Worm (Caenorhabditis elegans) whole organism, early embryonic: Measurements from ENCODE around the gene Y49F6C.7.

Experiments
- B0310.2 ChIP-seq: sonication (generic microtip); optimal IDR thresholded peaks from 2 replicates; lab custom pipeline; 2016; ENCODE audit warnings: mild to moderate bottlenecking, missing genetic modification characterization, missing compliant biosample characterization
- F13C5.2 ChIP-seq: sonication (generic microtip); optimal IDR thresholded peaks from 2 replicates; lab custom pipeline; 2017; ENCODE audit warnings: mild to moderate bottlenecking, missing genetic modification characterization, inconsistent platforms, missing compliant biosample characterization
- aly-1 ChIP-seq: sonication (generic microtip); optimal IDR thresholded peaks from 2 replicates; lab custom pipeline; 2016; ENCODE audit warnings: missing genetic modification characterization, missing compliant biosample characterization
- ama-1 ChIP-seq: fragments of 150-350 bp; optimal IDR thresholded peaks from 2 replicates; lab custom pipeline; 2014
- ceh-13 ChIP-seq: fragments of 200-800 bp; sonication (Bioruptor generic); optimal IDR thresholded peaks from 2 replicates; lab custom pipeline; 2018; ENCODE audit warnings: mild to moderate bottlenecking, missing genetic modification characterization, missing compliant biosample characterization
- ceh-36 ChIP-seq: sonication (generic microtip); optimal IDR thresholded peaks from 2 replicates; lab custom pipeline; 2016; ENCODE audit warnings: missing genetic modification characterization, inconsistent platforms, missing compliant biosample characterization
- ets-7 ChIP-seq: sonication (generic microtip); optimal IDR thresholded peaks from 2 replicates; lab custom pipeline; 2016; ENCODE audit warnings: missing genotype, missing genetic modification characterization, missing compliant biosample characterization
- flt-1 ChIP-seq: fragments of 200-800 bp; sonication (Bioruptor generic); IDR thresholded peaks from 2 replicates; pipeline ENCODE4 v1.3.6; 2022; ENCODE audit warnings: missing genetic modification characterization, missing compliant biosample characterization
- hmbx-1 ChIP-seq: sonication (generic microtip); optimal IDR thresholded peaks from 2 replicates; lab custom pipeline; 2016; ENCODE audit warnings: mild to moderate bottlenecking, missing genetic modification characterization, missing compliant biosample characterization
- hmg-4 ChIP-seq: fragments of 200-800 bp; sonication (Bioruptor generic); optimal IDR thresholded peaks from 2 replicates; lab custom pipeline; 2018; ENCODE audit warnings: mild to moderate bottlenecking, missing genetic modification characterization, missing compliant biosample characterization
- hnd-1 ChIP-seq: sonication (generic microtip); optimal IDR thresholded peaks from 2 replicates; lab custom pipeline; 2016; ENCODE audit warnings: missing genetic modification characterization, missing compliant biosample characterization
- pes-1 ChIP-seq: fragments of 200-800 bp; sonication (Bioruptor generic); IDR thresholded peaks from 2 replicates; pipeline ENCODE4 v1.3.6; 2022; ENCODE audit warnings: missing genetic modification reagents, missing genetic modification characterization, missing compliant biosample characterization
- scrt-1 ChIP-seq: fragments of 200-800 bp; sonication (Bioruptor generic); IDR thresholded peaks from 2 replicates; pipeline ENCODE4 v1.3.6; 2022; ENCODE audit warnings: missing genetic modification characterization, missing compliant biosample characterization
- sea-1 ChIP-seq: fragments of 200-800 bp; sonication (Bioruptor generic); conservative IDR thresholded peaks from 2 replicates; pipeline ENCODE4 v1.3.6; 2022; ENCODE audit warnings: missing genetic modification characterization, missing compliant biosample characterization
- tbx-11 ChIP-seq: fragments of 200-800 bp; sonication (Bioruptor generic); IDR thresholded peaks from 2 replicates; pipeline ENCODE4 v1.3.6; 2022; ENCODE audit warnings: missing genetic modification characterization, missing compliant biosample characterization
- tbx-37 ChIP-seq: fragments of 200-800 bp; sonication (Bioruptor generic); conservative IDR thresholded peaks from 2 replicates; pipeline ENCODE4 v1.3.6; 2022; ENCODE audit warnings: missing genetic modification reagents, missing genetic modification characterization, missing compliant biosample characterization
- tra-4 ChIP-seq: sonication (generic microtip); optimal IDR thresholded peaks from 2 replicates; lab custom pipeline; 2017; ENCODE audit warnings: missing genetic modification characterization, missing compliant biosample characterization

Gene Y49F6C.7

ce11 chrII:3373875-3374274 is 5.9 kb upstream of the Y49F6C.7 start:
- TF ChIP-seq ets-7 (tag; lab: Kevin White, UChicago), result peak; percentile 24
- TF ChIP-seq ceh-13, result no peak

ce11 chrII:3371010-3371409 is 3.0 kb upstream of the Y49F6C.7 start, which contains the start of gene bath-23:
Gene bath-23 (plus strand): TSS chrII:3371310.
- TF ChIP-seq ama-1 (lab: Kevin White, UChicago) (no peak), pes-1 (GFP tag; lab: Robert Waterston, UW) (no peak), ets-7 (tag; lab: Kevin White, UChicago) (no peak)

- TF ChIP-seq hmbx-1 (tag; lab: Kevin White, UChicago) (no peak), ceh-36 (tag; lab: Kevin White, UChicago) (no peak), flt-1 (no peak), ama-1 (lab: Kevin White, UChicago) (no peak), ceh-13 (no peak), F13C5.2 (tag; lab: Kevin White, UChicago) (no peak), tbx-11 (GFP tag; lab: Robert Waterston, UW) (no peak), hnd-1 (tag; lab: Kevin White, UChicago) (no peak), B0310.2 (no peak), sea-1 (GFP tag; lab: Robert Waterston, UW) (no peak), aly-1 (no peak)
These were observed 2.1 kb upstream of the Y49F6C.7 start, which contains the start of gene Y49F6C.8 for ce11 chrII:3370061-3370460. Gene Y49F6C.8 (minus strand): TSS chrII:3370111.

- TF ChIP-seq hmbx-1 (tag; lab: Kevin White, UChicago) (no peak), aly-1 (no peak), B0310.2 (no peak), tbx-11 (GFP tag; lab: Robert Waterston, UW) (no peak), ceh-13 (no peak), hnd-1 (tag; lab: Kevin White, UChicago) (no peak)
These were observed 897 bp downstream of the Y49F6C.7 start, which contains the start of gene Y49F6C.6 for ce11 chrII:3367100-3367499. Gene Y49F6C.6 (minus strand): TSS chrII:3367200.

ce11 chrII:3358834-3359233 is 9.2 kb downstream of the Y49F6C.7 start, which contains the start of the genes lido-14 and bath-27:
Gene lido-14 (plus strand): TSS chrII:3359134.
Gene bath-27 (plus strand): TSS chrII:3359139.
- TF ChIP-seq ceh-36 (tag; lab: Kevin White, UChicago), result no peak
- no peak for TF ChIP-seq B0310.2
- TF ChIP-seq sea-1 (GFP tag; lab: Robert Waterston, UW), result no peak
- TF ChIP-seq hmg-4, result no peak
- no peak for TF ChIP-seq tbx-11 (GFP tag; lab: Robert Waterston, UW)
- TF ChIP-seq F13C5.2 (tag; lab: Kevin White, UChicago), result no peak
- no peak for TF ChIP-seq tra-4 (tag; lab: Kevin White, UChicago)
- TF ChIP-seq aly-1, result no peak
- no peak for TF ChIP-seq scrt-1 (GFP tag; lab: Robert Waterston, UW)
- no peak for TF ChIP-seq ama-1 (lab: Kevin White, UChicago)
- TF ChIP-seq flt-1, result no peak

ce11 chrII:3349820-3350291 is 18.1 kb downstream of the Y49F6C.7 start, which contains the start of gene F14D2.8:
Gene F14D2.8 (minus strand): TSS chrII:3349870.
- TF ChIP-seq ets-7 (tag; lab: Kevin White, UChicago), result no peak
- TF ChIP-seq F13C5.2 (tag; lab: Kevin White, UChicago), result no peak
- no peak for TF ChIP-seq ceh-13
- TF ChIP-seq flt-1, result no peak
- TF ChIP-seq tbx-11 (GFP tag; lab: Robert Waterston, UW), result no peak
- no peak for TF ChIP-seq sea-1 (GFP tag; lab: Robert Waterston, UW)
- TF ChIP-seq hnd-1 (tag; lab: Kevin White, UChicago), result no peak
- no peak for TF ChIP-seq ceh-36 (tag; lab: Kevin White, UChicago)
- TF ChIP-seq hmbx-1 (tag; lab: Kevin White, UChicago), result no peak
- TF ChIP-seq hmg-4, result no peak
- TF ChIP-seq ama-1 (lab: Kevin White, UChicago), result no peak

ce11 chrII:3347940-3348610 is 19.9 kb downstream of the Y49F6C.7 start, which contains the start of the genes F14D2.14 and bath-29:
Gene F14D2.14 (minus strand): TSS chrII:3347990.
Gene bath-29 (plus strand): TSS chrII:3348560.
- TF ChIP-seq tbx-11 (GFP tag; lab: Robert Waterston, UW) (no peak), F13C5.2 (tag; lab: Kevin White, UChicago) (no peak), ama-1 (lab: Kevin White, UChicago) (no peak)

ce11 chrII:3346328-3346780 is 21.6 kb downstream of the Y49F6C.7 start, which contains the start of gene bath-30:
Gene bath-30 (minus strand): TSS chrII:3346378.
- no peak for TF ChIP-seq ets-7 (tag; lab: Kevin White, UChicago)
- no peak for TF ChIP-seq hmbx-1 (tag; lab: Kevin White, UChicago)
- no peak for TF ChIP-seq tbx-11 (GFP tag; lab: Robert Waterston, UW)
- no peak for TF ChIP-seq B0310.2
- TF ChIP-seq hmg-4, result no peak
- TF ChIP-seq ama-1 (lab: Kevin White, UChicago), result no peak
- no peak for TF ChIP-seq pes-1 (GFP tag; lab: Robert Waterston, UW)
- TF ChIP-seq sea-1 (GFP tag; lab: Robert Waterston, UW), result no peak
- TF ChIP-seq scrt-1 (GFP tag; lab: Robert Waterston, UW), result no peak
- TF ChIP-seq flt-1, result no peak
- TF ChIP-seq F13C5.2 (tag; lab: Kevin White, UChicago), result no peak
- TF ChIP-seq tbx-37 (GFP tag; lab: Robert Waterston, UW), result no peak
- TF ChIP-seq aly-1, result no peak
- TF ChIP-seq ceh-36 (tag; lab: Kevin White, UChicago), result no peak
- TF ChIP-seq hnd-1 (tag; lab: Kevin White, UChicago), result no peak
- no peak for TF ChIP-seq ceh-13
- TF ChIP-seq tra-4 (tag; lab: Kevin White, UChicago), result no peak
